Fruit fly (Drosophila melanogaster) whole organism, embryonic: ENCODE measurements around the gene CG5196.

ENCODE experiments used
- Atf6 ChIP-seq: fragments of 200-800 bp; sonication (Bioruptor generic); IDR thresholded peaks from 2 replicates; pipeline ENCODE4 v1.3.6; 2022; ENCODE audit warnings: missing biosample characterization, missing genetic modification characterization
- Blimp-1 ChIP-seq: fragments of 200-800 bp; sonication (Bioruptor generic); optimal IDR thresholded peaks from 3 replicates; lab custom pipeline; 2018; ENCODE audit warnings: missing biosample characterization, missing genetic modification characterization, mild to moderate bottlenecking, moderate library complexity, missing genetic modification reagents
- CG10209 ChIP-seq: fragments of 200-800 bp; sonication (Bioruptor generic); optimal IDR thresholded peaks from 3 replicates; lab custom pipeline; 2017; ENCODE audit warnings: missing biosample characterization, mild to moderate bottlenecking, missing genetic modification characterization, missing genetic modification reagents
- CG10366 ChIP-seq: fragments of 200-800 bp; sonication (Bioruptor generic); IDR thresholded peaks from 2 replicates; pipeline ENCODE4 v1.3.6; 2022; ENCODE audit warnings: missing biosample characterization, missing genetic modification characterization
- CG11560 ChIP-seq: fragments of 200-800 bp; sonication (Bioruptor generic); IDR thresholded peaks from 3 replicates; pipeline ENCODE4 v1.3.6; 2022; ENCODE audit warnings: missing biosample characterization, missing genetic modification characterization
- CG12219 ChIP-seq: fragments of 200-800 bp; sonication (Bioruptor generic); optimal IDR thresholded peaks from 3 replicates; lab custom pipeline; 2018; ENCODE audit warnings: missing biosample characterization, mild to moderate bottlenecking, missing genetic modification characterization
- CG12236 ChIP-seq: fragments of 200-800 bp; sonication (Bioruptor generic); optimal IDR thresholded peaks from 2 replicates; lab custom pipeline; 2016; ENCODE audit warnings: missing biosample characterization, missing genetic modification characterization
- CG12299 ChIP-seq: fragments of 200-800 bp; sonication (Bioruptor generic); optimal IDR thresholded peaks from 2 replicates; lab custom pipeline; 2018; ENCODE audit warnings: missing biosample characterization, mild to moderate bottlenecking, missing genetic modification characterization
- CG14050 ChIP-seq: fragments of 200-800 bp; sonication (Bioruptor generic); IDR thresholded peaks from 3 replicates; pipeline ENCODE4 v1.3.6; 2022; ENCODE audit warnings: missing biosample characterization, missing genetic modification characterization
- CG14441 ChIP-seq: fragments of 200-800 bp; sonication (Bioruptor generic); IDR thresholded peaks from 2 replicates; pipeline ENCODE4 v1.3.6; 2022; ENCODE audit warnings: missing biosample characterization, missing genetic modification characterization
- CG1603 ChIP-seq: fragments of 200-800 bp; sonication (Bioruptor generic); optimal IDR thresholded peaks from 2 replicates; lab custom pipeline; 2019; ENCODE audit warnings: missing biosample characterization, mild to moderate bottlenecking, missing genetic modification characterization, moderate library complexity
- CG18764 ChIP-seq: fragments of 200-800 bp; sonication (Bioruptor generic); optimal IDR thresholded peaks from 3 replicates; lab custom pipeline; 2016; ENCODE audit warnings: missing biosample characterization, missing genetic modification characterization
- CG2202 ChIP-seq: fragments of 200-800 bp; sonication (Bioruptor generic); optimal IDR thresholded peaks from 2 replicates; lab custom pipeline; 2018; ENCODE audit warnings: missing biosample characterization, mild to moderate bottlenecking, missing genetic modification characterization
- CG4282 ChIP-seq: fragments of 200-800 bp; sonication (Bioruptor generic); optimal IDR thresholded peaks from 2 replicates; lab custom pipeline; 2016; ENCODE audit warnings: missing biosample characterization, missing genetic modification characterization
- CG4328 ChIP-seq: fragments of 200-800 bp; sonication (Bioruptor generic); optimal IDR thresholded peaks from 3 replicates; lab custom pipeline; 2017; ENCODE audit warnings: missing biosample characterization, missing genetic modification reagents, missing genetic modification characterization
- CG6175 ChIP-seq: fragments of 200-800 bp; sonication (Bioruptor generic); IDR thresholded peaks from 3 replicates; pipeline ENCODE4 v1.3.6; 2022; ENCODE audit warnings: missing biosample characterization, missing genetic modification characterization
- CG6254 ChIP-seq: fragments of 200-800 bp; sonication (Bioruptor generic); optimal IDR thresholded peaks from 3 replicates; lab custom pipeline; 2017; ENCODE audit warnings: mild to moderate bottlenecking, missing biosample characterization, missing genetic modification reagents, missing genetic modification characterization
- CG7556 ChIP-seq: fragments of 200-800 bp; sonication (Bioruptor generic); optimal IDR thresholded peaks from 2 replicates; lab custom pipeline; 2017; ENCODE audit warnings: missing biosample characterization, mild to moderate bottlenecking, missing genetic modification characterization
- CG7786 ChIP-seq: fragments of 200-800 bp; sonication (Bioruptor generic); optimal IDR thresholded peaks from 2 replicates; lab custom pipeline; 2016; ENCODE audit warnings: missing biosample characterization, missing genetic modification characterization
- CG8281 ChIP-seq: fragments of 200-800 bp; sonication (Bioruptor generic); optimal IDR thresholded peaks from 2 replicates; lab custom pipeline; 2018; ENCODE audit warnings: missing biosample characterization, mild to moderate bottlenecking, missing genetic modification characterization, moderate library complexity
- CG9727 ChIP-seq: fragments of 200-800 bp; sonication (Bioruptor generic); optimal IDR thresholded peaks from 3 replicates; lab custom pipeline; 2017; ENCODE audit warnings: missing biosample characterization, mild to moderate bottlenecking, missing genetic modification characterization
- CG9876 ChIP-seq: fragments of 200-800 bp; sonication (Bioruptor generic); optimal IDR thresholded peaks from 2 replicates; lab custom pipeline; 2016; ENCODE audit warnings: missing biosample characterization, missing genetic modification characterization
- CG9932 ChIP-seq: fragments of 200-800 bp; sonication (Bioruptor generic); IDR thresholded peaks from 2 replicates; pipeline ENCODE4 v1.3.6; 2022; ENCODE audit warnings: missing biosample characterization, missing genetic modification characterization
- D19A ChIP-seq: fragments of 200-800 bp; optimal IDR thresholded peaks from 3 replicates; lab custom pipeline; 2019; ENCODE audit warnings: missing biosample characterization, mild to moderate bottlenecking, missing genetic modification characterization, moderate library complexity
- Drgx ChIP-seq: fragments of 200-800 bp; sonication (Bioruptor generic); IDR thresholded peaks from 2 replicates; pipeline ENCODE4 v1.3.6; 2022; ENCODE audit warnings: missing biosample characterization, missing genetic modification characterization
- E2f2 ChIP-seq: fragments of 200-800 bp; sonication (Bioruptor generic); IDR thresholded peaks from 2 replicates; pipeline ENCODE4 v1.3.6; 2022; ENCODE audit warnings: missing biosample characterization, missing genetic modification characterization
- Fer2 ChIP-seq: fragments of 200-800 bp; sonication (Bioruptor generic); optimal IDR thresholded peaks from 2 replicates; lab custom pipeline; 2018; ENCODE audit warnings: missing biosample characterization, mild to moderate bottlenecking, missing genetic modification characterization, moderate library complexity
- Fer3 ChIP-seq: fragments of 200-800 bp; sonication (Bioruptor generic); optimal IDR thresholded peaks from 2 replicates; lab custom pipeline; 2018; ENCODE audit warnings: missing biosample characterization, mild to moderate bottlenecking, missing genetic modification characterization, moderate library complexity
- HLHmδ ChIP-seq: fragments of 200-800 bp; sonication (Bioruptor generic); optimal IDR thresholded peaks from 2 replicates; lab custom pipeline; 2018; ENCODE audit warnings: missing biosample characterization, mild to moderate bottlenecking, missing genetic modification characterization, moderate library complexity
- Hsf ChIP-seq: fragments of 200-800 bp; sonication (Bioruptor generic); optimal IDR thresholded peaks from 3 replicates; lab custom pipeline; 2016; ENCODE audit warnings: missing biosample characterization, missing genetic modification characterization
- Mrtf ChIP-seq: fragments of 200-800 bp; sonication (Bioruptor generic); IDR thresholded peaks from 3 replicates; pipeline ENCODE4 v1.3.6; 2022; ENCODE audit warnings: missing biosample characterization, missing genetic modification characterization
- Nf-YB ChIP-seq: fragments of 200-800 bp; sonication (Bioruptor generic); optimal IDR thresholded peaks from 3 replicates; lab custom pipeline; 2019; ENCODE audit warnings: missing biosample characterization, mild to moderate bottlenecking, missing genetic modification characterization, moderate library complexity
- Oli ChIP-seq: fragments of 200-800 bp; sonication (Bioruptor generic); optimal IDR thresholded peaks from 2 replicates; lab custom pipeline; 2018; ENCODE audit warnings: missing biosample characterization, mild to moderate bottlenecking, missing genetic modification characterization, moderate library complexity
- Optix ChIP-seq: fragments of 200-800 bp; sonication (Bioruptor generic); IDR thresholded peaks from 3 replicates; pipeline ENCODE4 v1.3.6; 2022; ENCODE audit warnings: missing biosample characterization, missing genetic modification characterization
- PHDP ChIP-seq: fragments of 200-800 bp; sonication (Bioruptor generic); optimal IDR thresholded peaks from 3 replicates; lab custom pipeline; 2018; ENCODE audit warnings: missing biosample characterization, mild to moderate bottlenecking, missing genetic modification characterization, moderate library complexity
- Six4 ChIP-seq: fragments of 200-800 bp; sonication (Bioruptor generic); optimal IDR thresholded peaks from 2 replicates; lab custom pipeline; 2016; ENCODE audit warnings: missing biosample characterization, missing genetic modification characterization
- Xrp1 ChIP-seq: fragments of 200-800 bp; sonication (Bioruptor generic); IDR thresholded peaks from 2 replicates; pipeline ENCODE4 v1.3.6; 2022; ENCODE audit warnings: missing biosample characterization, missing genetic modification characterization
- bsh ChIP-seq, 2 experiments: fragments of 200-800 bp; sonication (Bioruptor generic); optimal IDR thresholded peaks; 2 replicates each; lab custom pipeline; 2017 to 2018; ENCODE audit warnings: mild to moderate bottlenecking in 2 of 2, missing biosample characterization in 2 of 2, missing genetic modification characterization in 2 of 2, moderate library complexity in 1 of 2
- chn ChIP-seq: fragments of 200-800 bp; sonication (Bioruptor generic); optimal IDR thresholded peaks from 2 replicates; lab custom pipeline; 2016; ENCODE audit warnings: missing biosample characterization, missing genetic modification characterization
- dpn ChIP-seq, 2 experiments: fragments of 200-800 bp; sonication (Bioruptor generic); optimal IDR thresholded peaks; 3 replicates each; lab custom pipeline; 2016; ENCODE audit warnings: missing biosample characterization in 2 of 2, missing genetic modification characterization in 2 of 2
- esg ChIP-seq: fragments of 200-800 bp; sonication (Bioruptor generic); conservative IDR thresholded peaks from 2 replicates; pipeline ENCODE4 v1.3.6; 2022; ENCODE audit warnings: missing biosample characterization, missing genetic modification characterization
- gcm ChIP-seq: fragments of 200-800 bp; sonication (Bioruptor generic); optimal IDR thresholded peaks from 2 replicates; lab custom pipeline; 2019; ENCODE audit warnings: missing biosample characterization, mild to moderate bottlenecking, missing genetic modification characterization, moderate library complexity
- gcm2 ChIP-seq: fragments of 200-800 bp; sonication (Bioruptor generic); optimal IDR thresholded peaks from 2 replicates; lab custom pipeline; 2016; ENCODE audit warnings: missing biosample characterization, missing genetic modification characterization
- gsb ChIP-seq: fragments of 200-800 bp; sonication (Bioruptor generic); IDR thresholded peaks from 2 replicates; pipeline ENCODE4 v1.3.6; 2022; ENCODE audit warnings: missing biosample characterization, missing genetic modification characterization
- luna ChIP-seq: fragments of 200-800 bp; sonication (Bioruptor generic); optimal IDR thresholded peaks from 2 replicates; lab custom pipeline; 2016; ENCODE audit warnings: missing biosample characterization, missing genetic modification characterization
- nerfin-1 ChIP-seq: fragments of 200-800 bp; sonication (Bioruptor generic); optimal IDR thresholded peaks from 3 replicates; lab custom pipeline; 2019; ENCODE audit warnings: missing biosample characterization, mild to moderate bottlenecking, missing genetic modification characterization, moderate library complexity
- nmo ChIP-seq: fragments of 200-800 bp; sonication (Bioruptor generic); optimal IDR thresholded peaks from 2 replicates; lab custom pipeline; 2018; ENCODE audit warnings: missing biosample characterization, mild to moderate bottlenecking, missing genetic modification characterization, moderate library complexity
- onecut ChIP-seq: fragments of 200-800 bp; sonication (Bioruptor generic); IDR thresholded peaks from 2 replicates; pipeline ENCODE4 v1.3.6; 2022; ENCODE audit warnings: missing biosample characterization, missing genetic modification characterization
- pum ChIP-seq: fragments of 200-800 bp; sonication (Bioruptor generic); optimal IDR thresholded peaks from 2 replicates; lab custom pipeline; 2016; ENCODE audit warnings: missing biosample characterization, missing genetic modification characterization
- slbo ChIP-seq: fragments of 200-800 bp; sonication (Bioruptor generic); IDR thresholded peaks from 2 replicates; pipeline ENCODE4 v1.3.6; 2022; ENCODE audit warnings: missing biosample characterization, missing genetic modification characterization
- slp2 ChIP-seq: fragments of 200-800 bp; sonication (Bioruptor generic); optimal IDR thresholded peaks from 2 replicates; lab custom pipeline; 2016; ENCODE audit warnings: missing biosample characterization, missing genetic modification characterization

Gene CG5196

dm6 chr3R:12451376-12451775 is 43.3 kb downstream of the CG5196 start (continued):
- TF ChIP-seq dpn (GFP tag; optimal IDR thresholded peaks at IDR 0.05; lab: Kevin White, UChicago) (peak in 1 of 2 experiments; percentile 22), CG9876 (GFP tag; lab: Kevin White, UChicago) (no peak), CG12219 (peak; percentile 23), CG14050 (GFP tag; lab: Robert Waterston, UW) (peak; percentile 41; the same call in 2 of the 3 replicates), bsh (GFP tag; optimal IDR thresholded peaks at IDR 0.05; lab: Kevin White, UChicago) (peak in 1 of 2 experiments; percentile 38), gcm (GFP tag; lab: Kevin White, UChicago) (no peak), Mrtf (no peak), Drgx (GFP tag; lab: Robert Waterston, UW) (peak; percentile 13; the same call in 1 of the 2 replicates), CG4328 (GFP tag; lab: Kevin White, UChicago) (no peak), nmo (GFP tag; lab: Kevin White, UChicago) (peak; percentile 27), CG7556 (peak; percentile 4), CG6254 (GFP tag; lab: Kevin White, UChicago) (no peak), CG6175 (GFP tag; lab: Robert Waterston, UW) (no peak), D19A (no peak), CG2202 (tag; lab: Kevin White, UChicago) (no peak), CG14441 (peak; percentile 14; the same call in 1 of the 2 replicates), E2f2 (GFP tag; lab: Robert Waterston, UW) (peak; percentile 13; the same call in 1 of the 2 replicates), Fer3 (tag; lab: Kevin White, UChicago) (peak; percentile 48), PHDP (tag; lab: Kevin White, UChicago) (peak; percentile 40), esg (GFP tag; lab: Robert Waterston, UW) (peak; percentile 39; the same call in 1 of the 2 replicates), Oli (tag; lab: Kevin White, UChicago) (peak; percentile 58), Blimp-1 (GFP tag; lab: Kevin White, UChicago) (peak; percentile 38), slp2 (GFP tag; lab: Kevin White, UChicago) (peak; percentile 24), CG18764 (GFP tag; lab: Kevin White, UChicago) (no peak), slbo (peak; percentile 40; the same call in 1 of the 2 replicates), CG12236 (GFP tag; lab: Kevin White, UChicago) (no peak), CG8281 (tag; lab: Kevin White, UChicago) (no peak), CG1603 (tag; lab: Kevin White, UChicago) (peak; percentile 51), pum (GFP tag; lab: Kevin White, UChicago) (peak; percentile 17), Nf-YB (no peak), CG11560 (tag; lab: Robert Waterston, UW) (no peak), chn (GFP tag; lab: Kevin White, UChicago) (no peak), luna (GFP tag; lab: Kevin White, UChicago) (no peak), CG12299 (no peak), Xrp1 (GFP tag; lab: Robert Waterston, UW) (peak; percentile 45), CG4282 (GFP tag; lab: Kevin White, UChicago) (no peak), onecut (peak; percentile 48), Hsf (GFP tag; lab: Kevin White, UChicago) (peak; percentile 8), Six4 (no peak), gsb (GFP tag; lab: Robert Waterston, UW) (0 out of 2 replicates have a peak, but pooled peaks have one; percentile 6), gcm2 (GFP tag; lab: Kevin White, UChicago) (no peak), CG9727 (no peak), CG9932 (0 out of 2 replicates have a peak, but pooled peaks have one; percentile 21), HLHmδ (no peak), nerfin-1 (no peak), CG10209 (GFP tag; lab: Kevin White, UChicago) (peak; percentile 46), CG10366 (GFP tag; lab: Robert Waterston, UW) (no peak), Fer2 (tag; lab: Kevin White, UChicago) (no peak), Optix (GFP tag; lab: Robert Waterston, UW) (no peak), Atf6 (GFP tag; lab: Robert Waterston, UW) (peak; percentile 39; the same call in 1 of the 2 replicates), CG7786 (GFP tag; lab: Kevin White, UChicago) (no peak)
